Worm (Caenorhabditis elegans) whole organism, mixed stage, embryonic: ENCODE data around the gene ugt-19.
A peak's percentile ranks its signal among the peaks of the same experiment; 100 is the strongest.
"Not testable (repeated sequence)": the region's sequence is repeated elsewhere in the genome, so short reads cannot be mapped to it uniquely, and the experiment has no call there.

ENCODE experiments used
- M03D4.4 ChIP-seq: sonication (generic microtip); optimal IDR thresholded peaks from 2 replicates; lab custom pipeline; 2017; ENCODE audit warnings: mild to moderate bottlenecking, missing genetic modification characterization, missing compliant biosample characterization
- bed-3 ChIP-seq: fragments of 200-800 bp; sonication (Bioruptor generic); optimal IDR thresholded peaks from 3 replicates; lab custom pipeline; 2018; ENCODE audit warnings: mild to moderate bottlenecking, missing genetic modification characterization, moderate library complexity, missing compliant biosample characterization
- blmp-1 ChIP-seq: fragments of 150-350 bp; optimal IDR thresholded peaks from 2 replicates; lab custom pipeline; 2014; ENCODE audit warnings: missing biosample characterization, missing genetic modification characterization
- ceh-39 ChIP-seq: fragments of 150-350 bp; optimal IDR thresholded peaks from 2 replicates; lab custom pipeline; 2014; ENCODE audit warnings: missing biosample characterization, missing genetic modification characterization
- ceh-43 ChIP-seq: fragments of 200-800 bp; sonication (Bioruptor generic); optimal IDR thresholded peaks from 2 replicates; lab custom pipeline; 2018; ENCODE audit warnings: mild to moderate bottlenecking, missing genetic modification characterization, moderate library complexity, missing compliant biosample characterization
- ceh-83 ChIP-seq: fragments of 200-800 bp; sonication (Bioruptor generic); optimal IDR thresholded peaks from 2 replicates; lab custom pipeline; 2018; ENCODE audit warnings: mild to moderate bottlenecking, missing genetic modification characterization, missing compliant biosample characterization
- ces-1 ChIP-seq: fragments of 150-350 bp; optimal IDR thresholded peaks from 2 replicates; lab custom pipeline; 2014; ENCODE audit warnings: missing biosample characterization, missing genetic modification reagents, missing genetic modification characterization
- cnd-1 ChIP-seq: fragments of 200-800 bp; sonication (Bioruptor generic); optimal IDR thresholded peaks from 2 replicates; lab custom pipeline; 2018; ENCODE audit warnings: mild to moderate bottlenecking, missing genetic modification characterization, missing compliant biosample characterization
- drap-1 ChIP-seq: fragments of 200-800 bp; sonication (Bioruptor generic); optimal IDR thresholded peaks from 3 replicates; lab custom pipeline; 2018; ENCODE audit warnings: mild to moderate bottlenecking, missing genetic modification characterization, missing compliant biosample characterization
- elt-3 ChIP-seq: fragments of 150-350 bp; optimal IDR thresholded peaks from 2 replicates; lab custom pipeline; 2014; ENCODE audit warnings: missing biosample characterization, missing genetic modification characterization
- flh-1 ChIP-seq: fragments of 200-800 bp; sonication (Bioruptor generic); optimal IDR thresholded peaks from 2 replicates; lab custom pipeline; 2018; ENCODE audit warnings: mild to moderate bottlenecking, missing genetic modification characterization, moderate library complexity, missing compliant biosample characterization
- hlh-1 ChIP-seq: fragments of 150-350 bp; optimal IDR thresholded peaks from 2 replicates; lab custom pipeline; 2014; ENCODE audit warnings: missing biosample characterization, missing genetic modification reagents, missing genetic modification characterization
- lin-32 ChIP-seq: fragments of 200-800 bp; sonication (Bioruptor generic); optimal IDR thresholded peaks from 2 replicates; lab custom pipeline; 2018; ENCODE audit warnings: mild to moderate bottlenecking, missing genetic modification characterization, missing compliant biosample characterization
- lsy-2 ChIP-seq: fragments of 150-350 bp; optimal IDR thresholded peaks from 2 replicates; lab custom pipeline; 2014; ENCODE audit warnings: missing biosample characterization, missing genetic modification characterization
- mab-5 ChIP-seq: fragments of 150-350 bp; optimal IDR thresholded peaks from 2 replicates; lab custom pipeline; 2014; ENCODE audit warnings: missing biosample characterization, missing genetic modification characterization
- mep-1 ChIP-seq: fragments of 150-350 bp; optimal IDR thresholded peaks from 2 replicates; lab custom pipeline; 2017; ENCODE audit warnings: missing biosample characterization, missing genetic modification reagents, missing genetic modification characterization, inconsistent platforms
- mls-2 ChIP-seq: sonication (generic microtip); optimal IDR thresholded peaks from 2 replicates; lab custom pipeline; 2016; ENCODE audit warnings: mild to moderate bottlenecking, missing genetic modification characterization, moderate library complexity, missing compliant biosample characterization
- nhr-12 ChIP-seq: fragments of 150-350 bp; optimal IDR thresholded peaks from 2 replicates; lab custom pipeline; 2014; ENCODE audit warnings: missing biosample characterization, missing genetic modification characterization
- nhr-2 ChIP-seq: fragments of 150-350 bp; optimal IDR thresholded peaks from 2 replicates; lab custom pipeline; 2014; ENCODE audit warnings: missing biosample characterization, missing genetic modification characterization
- nhr-237 ChIP-seq: fragments of 150-350 bp; optimal IDR thresholded peaks from 2 replicates; lab custom pipeline; 2014; ENCODE audit warnings: missing biosample characterization, missing genetic modification characterization
- nhr-28 ChIP-seq: fragments of 150-350 bp; optimal IDR thresholded peaks from 2 replicates; lab custom pipeline; 2014; ENCODE audit warnings: missing biosample characterization, missing genetic modification characterization
- pha-4 ChIP-seq: fragments of 150-350 bp; optimal IDR thresholded peaks from 2 replicates; lab custom pipeline; 2018; ENCODE audit warnings: missing biosample characterization, missing genetic modification reagents, missing genetic modification characterization
- sem-2 ChIP-seq: fragments of 200-800 bp; sonication (Bioruptor generic); optimal IDR thresholded peaks from 2 replicates; lab custom pipeline; 2018; ENCODE audit warnings: mild to moderate bottlenecking, missing genetic modification characterization, missing compliant biosample characterization
- snpc-4 ChIP-seq: fragments of 150-350 bp; optimal IDR thresholded peaks from 2 replicates; lab custom pipeline; 2014; ENCODE audit warnings: missing biosample characterization, missing genetic modification characterization
- sptf-1 ChIP-seq: sonication (generic microtip); optimal IDR thresholded peaks from 2 replicates; lab custom pipeline; 2017; ENCODE audit warnings: mild to moderate bottlenecking, missing genetic modification characterization, moderate library complexity, missing compliant biosample characterization
- tbx-8 ChIP-seq: fragments of 200-800 bp; sonication (Bioruptor generic); optimal IDR thresholded peaks from 2 replicates; lab custom pipeline; 2018; ENCODE audit warnings: mild to moderate bottlenecking, missing genetic modification characterization, moderate library complexity, missing compliant biosample characterization
- unc-120 ChIP-seq: sonication (generic microtip); optimal IDR thresholded peaks from 2 replicates; lab custom pipeline; 2017; ENCODE audit warnings: missing genetic modification characterization, missing compliant biosample characterization; ENCODE audit not compliant: poor library complexity, severe bottlenecking
- unc-39 ChIP-seq: fragments of 150-350 bp; optimal IDR thresholded peaks from 2 replicates; lab custom pipeline; 2014; ENCODE audit warnings: missing biosample characterization, missing genetic modification characterization
- unc-62 ChIP-seq: fragments of 150-350 bp; optimal IDR thresholded peaks from 2 replicates; lab custom pipeline; 2014; ENCODE audit warnings: missing biosample characterization, missing genetic modification reagents, missing genetic modification characterization
- zip-8 ChIP-seq: fragments of 150-350 bp; optimal IDR thresholded peaks from 2 replicates; lab custom pipeline; 2014; ENCODE audit warnings: missing biosample characterization, missing genetic modification characterization
- ztf-11 ChIP-seq: fragments of 150-350 bp; optimal IDR thresholded peaks from 2 replicates; lab custom pipeline; 2014; ENCODE audit warnings: missing biosample characterization, missing genetic modification characterization

ugt-19 gene

DNA sequence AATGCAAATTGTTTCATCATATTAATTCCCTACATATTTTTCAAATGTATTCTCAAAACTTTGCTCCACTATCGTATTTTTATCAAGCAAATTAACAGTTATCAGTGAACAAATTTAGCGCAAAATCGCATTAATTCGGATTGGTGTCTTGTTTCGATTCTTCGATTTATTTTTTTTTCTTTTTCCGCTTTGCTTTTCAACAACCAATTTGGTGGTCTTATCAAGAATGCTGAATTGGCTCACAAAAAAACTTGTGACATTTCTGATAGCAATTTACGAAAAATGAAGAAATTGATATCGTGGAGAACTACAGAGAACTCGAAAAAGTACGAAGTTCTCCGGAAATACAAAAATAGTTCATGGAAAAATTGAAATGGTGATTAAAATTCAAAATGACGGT, 31.3 kb downstream of the ugt-19 start:
- TF ChIP-seq blmp-1 (no peak), hlh-1 (tag; lab: Kevin White, UChicago) (no peak), zip-8 (no peak), unc-120 (tag; lab: Kevin White, UChicago) (no peak), unc-39 (tag; lab: Kevin White, UChicago) (no peak), sptf-1 (tag; lab: Kevin White, UChicago) (no peak), elt-3 (tag; lab: Kevin White, UChicago) (no peak), flh-1 (GFP tag; lab: Kevin White, UChicago) (no peak), bed-3 (GFP tag; lab: Kevin White, UChicago) (no peak), nhr-12 (no peak), mls-2 (tag; lab: Kevin White, UChicago) (no peak), M03D4.4 (tag; lab: Kevin White, UChicago) (no peak)

- TF ChIP-seq ces-1 (GFP tag; lab: Kevin White, UChicago) (peak; percentile 16), elt-3 (tag; lab: Kevin White, UChicago) (no peak), mep-1 (no peak), sem-2 (no peak), snpc-4 (no peak), pha-4 (tag; lab: Kevin White, UChicago) (no peak)
These were observed 32.5 kb downstream of the ugt-19 start for ce11 chrIV:6047164-6047727.

- TF ChIP-seq nhr-2 (tag; lab: Kevin White, UChicago): no peak
- no peak for TF ChIP-seq elt-3 (tag; lab: Kevin White, UChicago)
- no peak for TF ChIP-seq drap-1 (GFP tag; lab: Kevin White, UChicago)
- no peak for TF ChIP-seq lsy-2 (tag; lab: Kevin White, UChicago)
- no peak for TF ChIP-seq ceh-83 (GFP tag; lab: Kevin White, UChicago)
- TF ChIP-seq ceh-43: no peak
- TF ChIP-seq tbx-8 (GFP tag; lab: Kevin White, UChicago): no peak
- TF ChIP-seq hlh-1 (tag; lab: Kevin White, UChicago): no peak
- no peak for TF ChIP-seq sem-2
- TF ChIP-seq blmp-1: no peak
- no peak for TF ChIP-seq mls-2 (tag; lab: Kevin White, UChicago)
- TF ChIP-seq, all 35 proteins: peak for 0
These were observed 39.1 kb downstream of the ugt-19 start, which contains the start of gene kcc-2 for ce11 chrIV:6040676-6041075. Gene kcc-2, plus strand, starts transcription at chrIV:6040976.

DNA sequence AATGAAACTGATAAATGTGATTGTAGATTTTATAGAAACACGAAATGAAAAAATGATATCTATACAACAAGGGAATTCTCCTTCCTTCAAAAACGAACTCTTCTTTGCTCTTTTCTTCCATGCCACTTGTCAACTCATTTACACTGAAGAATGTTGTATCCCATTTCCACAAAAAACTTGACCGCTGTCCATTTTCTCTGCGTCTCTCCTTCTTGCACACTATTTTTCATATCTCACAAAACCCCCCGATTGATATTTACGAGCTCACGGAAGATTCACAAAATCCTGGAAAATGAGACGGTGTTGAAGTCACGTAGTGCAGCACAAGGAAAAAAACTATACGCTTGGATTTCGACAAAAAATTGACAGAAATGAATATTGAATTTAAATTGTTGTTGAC, 44.6 kb downstream of the ugt-19 start:
- no peak for TF ChIP-seq ztf-11 (tag; lab: Kevin White, UChicago)
- TF ChIP-seq nhr-2 (tag; lab: Kevin White, UChicago): no peak
- no peak for TF ChIP-seq unc-62 (GFP tag; lab: Kevin White, UChicago)
- no peak for TF ChIP-seq cnd-1
- no peak for TF ChIP-seq tbx-8 (GFP tag; lab: Kevin White, UChicago)
- TF ChIP-seq hlh-1 (tag; lab: Kevin White, UChicago): no peak
- TF ChIP-seq sem-2: no peak
- TF ChIP-seq lin-32: no peak
- no peak for TF ChIP-seq nhr-28 (tag; lab: Kevin White, UChicago)
- TF ChIP-seq mab-5 (tag; lab: Kevin White, UChicago): no peak
- TF ChIP-seq blmp-1: no peak
- TF ChIP-seq unc-120 (tag; lab: Kevin White, UChicago): no peak
- no peak for TF ChIP-seq ces-1 (GFP tag; lab: Kevin White, UChicago)
- no peak for TF ChIP-seq unc-39 (tag; lab: Kevin White, UChicago)
- no peak for TF ChIP-seq nhr-237 (tag; lab: Kevin White, UChicago)
- TF ChIP-seq sptf-1 (tag; lab: Kevin White, UChicago): no peak
- TF ChIP-seq ceh-39 (tag; lab: Kevin White, UChicago): no peak
- TF ChIP-seq pha-4 (tag; lab: Kevin White, UChicago): no peak
- no peak for TF ChIP-seq ceh-83 (GFP tag; lab: Kevin White, UChicago)
- no peak for TF ChIP-seq ceh-43

- TF ChIP-seq nhr-12, sem-2, mep-1: not testable (repeated sequence)
- TF ChIP-seq, all 35 proteins: peak for 0; not testable (repeated sequence) for 35
These were observed 46.2 kb downstream of the ugt-19 start, which contains the start of gene pqn-22 for ce11 chrIV:6033539-6033938. Gene pqn-22, minus strand, starts transcription at chrIV:6033639.
